Worm (Caenorhabditis elegans) whole organism, late embryonic: ENCODE data around the gene str-82.

Experiments
- T23F11.4 ChIP-seq: fragments of 200-800 bp; sonication (Bioruptor generic); optimal IDR thresholded peaks from 2 replicates; lab custom pipeline; 2018; ENCODE audit warnings: mild to moderate bottlenecking, missing genetic modification characterization, missing compliant biosample characterization
- ahr-1 ChIP-seq: sonication (generic microtip); optimal IDR thresholded peaks from 2 replicates; lab custom pipeline; 2016; ENCODE audit warnings: missing genetic modification characterization, missing compliant biosample characterization
- che-1 ChIP-seq: sonication (generic microtip); optimal IDR thresholded peaks from 2 replicates; lab custom pipeline; 2016; ENCODE audit warnings: mild to moderate bottlenecking, missing genetic modification characterization, missing compliant biosample characterization
- gmeb-2 ChIP-seq: sonication (generic microtip); optimal IDR thresholded peaks from 2 replicates; lab custom pipeline; 2016; ENCODE audit warnings: missing genetic modification characterization, inconsistent platforms, missing compliant biosample characterization
- hlh-30 ChIP-seq: sonication (generic microtip); optimal IDR thresholded peaks from 2 replicates; lab custom pipeline; 2017; ENCODE audit warnings: antibody characterized with exemption, missing genetic modification characterization, missing compliant biosample characterization; ENCODE audit not compliant: insufficient read depth
- nhr-11 ChIP-seq: fragments of 150-350 bp; optimal IDR thresholded peaks from 2 replicates; lab custom pipeline; 2014; ENCODE audit warnings: missing biosample characterization, missing genetic modification characterization
- pha-4 ChIP-seq: fragments of 150-350 bp; optimal IDR thresholded peaks from 2 replicates; lab custom pipeline; 2018; ENCODE audit warnings: missing biosample characterization, missing genetic modification reagents, missing genetic modification characterization
- pros-1 ChIP-seq: fragments of 150-350 bp; optimal IDR thresholded peaks from 2 replicates; lab custom pipeline; 2014; ENCODE audit warnings: missing biosample characterization, missing genetic modification reagents, missing genetic modification characterization
- sdc-2 ChIP-seq: sonication (generic microtip); optimal IDR thresholded peaks from 2 replicates; lab custom pipeline; 2016; ENCODE audit warnings: missing genotype, missing genetic modification characterization, missing compliant biosample characterization

ce11 chrV:3935892-3936478 lies 38.5 kb upstream of the str-82 start, which contains the start of gene cyp-35A5:
- TF ChIP-seq pros-1 (no peak), sdc-2 (tag; lab: Kevin White, UChicago) (no peak), nhr-11 (tag; lab: Kevin White, UChicago) (no peak), che-1 (tag; lab: Kevin White, UChicago) (no peak), T23F11.4 (no peak), pha-4 (tag; lab: Kevin White, UChicago) (no peak), hlh-30 (no peak), ahr-1 (no peak), gmeb-2 (tag; lab: Kevin White, UChicago) (no peak)
